Fruit fly (Drosophila melanogaster) whole organism, embryonic: ENCODE measurements around the gene AsnRS.
A peak's percentile ranks its signal among the peaks of the same experiment; 100 is the strongest.

Experiments
- Abd-B ChIP-seq: fragments of 200-800 bp; sonication (Bioruptor generic); optimal IDR thresholded peaks from 2 replicates; lab custom pipeline; 2018; ENCODE audit warnings: missing biosample characterization, mild to moderate bottlenecking, missing genetic modification characterization, moderate library complexity
- Asciz ChIP-seq: fragments of 200-800 bp; sonication (Bioruptor generic); optimal IDR thresholded peaks from 2 replicates; lab custom pipeline; 2017; ENCODE audit warnings: missing biosample characterization, mild to moderate bottlenecking, missing genetic modification characterization, missing genetic modification reagents
- Atf-2 ChIP-seq: fragments of 200-800 bp; sonication (Bioruptor generic); optimal IDR thresholded peaks from 2 replicates; lab custom pipeline; 2016; ENCODE audit warnings: missing biosample characterization, missing genetic modification characterization
- CG10321 ChIP-seq: fragments of 200-800 bp; sonication (Bioruptor generic); IDR thresholded peaks from 2 replicates; pipeline ENCODE4 v1.3.6; 2022; ENCODE audit warnings: missing biosample characterization, missing genetic modification characterization
- CG10431 ChIP-seq: fragments of 200-800 bp; sonication (Bioruptor generic); optimal IDR thresholded peaks from 3 replicates; lab custom pipeline; 2018; ENCODE audit warnings: missing biosample characterization, mild to moderate bottlenecking, missing genetic modification characterization
- CG10565 ChIP-seq: fragments of 200-800 bp; sonication (Bioruptor generic); optimal IDR thresholded peaks from 3 replicates; lab custom pipeline; 2016; ENCODE audit warnings: missing biosample characterization, mild to moderate bottlenecking, missing genetic modification characterization
- CG11093 ChIP-seq: fragments of 200-800 bp; sonication (Bioruptor generic); IDR thresholded peaks from 3 replicates; pipeline ENCODE4 v1.3.6; 2022; ENCODE audit warnings: missing biosample characterization, missing genetic modification characterization
- CG11695 ChIP-seq: fragments of 200-800 bp; sonication (Bioruptor generic); IDR thresholded peaks from 3 replicates; pipeline ENCODE4 v1.3.6; 2022; ENCODE audit warnings: missing biosample characterization, missing genetic modification characterization
- CG12236 ChIP-seq: fragments of 200-800 bp; sonication (Bioruptor generic); optimal IDR thresholded peaks from 2 replicates; lab custom pipeline; 2016; ENCODE audit warnings: missing biosample characterization, missing genetic modification characterization
- CG16863 ChIP-seq: fragments of 200-800 bp; sonication (Bioruptor generic); optimal IDR thresholded peaks from 3 replicates; lab custom pipeline; 2016; ENCODE audit warnings: missing biosample characterization, missing genetic modification characterization
- CG17328 ChIP-seq: fragments of 200-800 bp; sonication (Bioruptor generic); IDR thresholded peaks from 2 replicates; pipeline ENCODE4 v1.3.6; 2022; ENCODE audit warnings: missing biosample characterization, missing genetic modification characterization
- CG17359 ChIP-seq: fragments of 200-800 bp; sonication (Bioruptor generic); optimal IDR thresholded peaks from 3 replicates; lab custom pipeline; 2018; ENCODE audit warnings: missing biosample characterization, mild to moderate bottlenecking, missing genetic modification characterization, moderate library complexity
- CG32532 ChIP-seq: fragments of 200-800 bp; sonication (Bioruptor generic); IDR thresholded peaks from 2 replicates; pipeline ENCODE4 v1.3.6; 2022; ENCODE audit warnings: missing biosample characterization, missing genetic modification characterization
- CG3281 ChIP-seq: fragments of 200-800 bp; sonication (Bioruptor generic); optimal IDR thresholded peaks from 3 replicates; lab custom pipeline; 2017; ENCODE audit warnings: missing biosample characterization, mild to moderate bottlenecking, missing genetic modification characterization
- CG42726 ChIP-seq: fragments of 200-800 bp; sonication (Bioruptor generic); IDR thresholded peaks from 2 replicates; pipeline ENCODE4 v1.3.6; 2022; ENCODE audit warnings: missing biosample characterization, missing genetic modification characterization; ENCODE audit not compliant: partially characterized antibody
- CG6254 ChIP-seq: fragments of 200-800 bp; sonication (Bioruptor generic); optimal IDR thresholded peaks from 3 replicates; lab custom pipeline; 2017; ENCODE audit warnings: mild to moderate bottlenecking, missing biosample characterization, missing genetic modification reagents, missing genetic modification characterization
- CG7556 ChIP-seq: fragments of 200-800 bp; sonication (Bioruptor generic); optimal IDR thresholded peaks from 2 replicates; lab custom pipeline; 2017; ENCODE audit warnings: missing biosample characterization, mild to moderate bottlenecking, missing genetic modification characterization
- Dbx ChIP-seq: fragments of 200-800 bp; sonication (Bioruptor generic); IDR thresholded peaks from 3 replicates; pipeline ENCODE4 v1.3.6; 2022; ENCODE audit warnings: missing biosample characterization, missing genetic modification characterization
- Drgx ChIP-seq: fragments of 200-800 bp; sonication (Bioruptor generic); IDR thresholded peaks from 2 replicates; pipeline ENCODE4 v1.3.6; 2022; ENCODE audit warnings: missing biosample characterization, missing genetic modification characterization
- GATAe ChIP-seq: fragments of 200-800 bp; sonication (Bioruptor generic); conservative IDR thresholded peaks from 2 replicates; pipeline ENCODE4 v1.3.6; 2022; ENCODE audit warnings: missing biosample characterization, missing genetic modification characterization
- Hand ChIP-seq: fragments of 200-800 bp; sonication (Bioruptor generic); optimal IDR thresholded peaks from 2 replicates; lab custom pipeline; 2017; ENCODE audit warnings: mild to moderate bottlenecking, missing biosample characterization, missing genetic modification reagents, missing genetic modification characterization
- HmgZ ChIP-seq: fragments of 200-800 bp; sonication (Bioruptor generic); optimal IDR thresholded peaks from 2 replicates; lab custom pipeline; 2018; ENCODE audit warnings: missing biosample characterization, mild to moderate bottlenecking, missing genetic modification characterization
- MESR4 ChIP-seq: fragments of 200-800 bp; sonication (Bioruptor generic); optimal IDR thresholded peaks from 2 replicates; lab custom pipeline; 2018; ENCODE audit warnings: missing biosample characterization, mild to moderate bottlenecking, missing genetic modification characterization, moderate library complexity
- Max ChIP-seq: fragments of 200-800 bp; sonication (Bioruptor generic); optimal IDR thresholded peaks from 2 replicates; lab custom pipeline; 2016; ENCODE audit warnings: missing biosample characterization, mild to moderate bottlenecking, missing genetic modification characterization
- Oaz ChIP-seq: fragments of 200-800 bp; sonication (Bioruptor generic); IDR thresholded peaks from 2 replicates; pipeline ENCODE4 v1.3.6; 2022; ENCODE audit warnings: missing biosample characterization, missing genetic modification characterization
- Oli ChIP-seq: fragments of 200-800 bp; sonication (Bioruptor generic); optimal IDR thresholded peaks from 2 replicates; lab custom pipeline; 2018; ENCODE audit warnings: missing biosample characterization, mild to moderate bottlenecking, missing genetic modification characterization, moderate library complexity
- Optix ChIP-seq: fragments of 200-800 bp; sonication (Bioruptor generic); IDR thresholded peaks from 3 replicates; pipeline ENCODE4 v1.3.6; 2022; ENCODE audit warnings: missing biosample characterization, missing genetic modification characterization
- Rx ChIP-seq: fragments of 200-800 bp; sonication (Bioruptor generic); IDR thresholded peaks from 2 replicates; pipeline ENCODE4 v1.3.6; 2022; ENCODE audit warnings: missing biosample characterization, missing genetic modification characterization
- bbx ChIP-seq: fragments of 200-800 bp; sonication (Bioruptor generic); IDR thresholded peaks from 2 replicates; pipeline ENCODE4 v1.3.6; 2022; ENCODE audit warnings: missing biosample characterization, missing genetic modification characterization; ENCODE audit not compliant: partially characterized antibody
- dysf ChIP-seq: fragments of 200-800 bp; sonication (Bioruptor generic); IDR thresholded peaks from 3 replicates; pipeline ENCODE4 v1.3.6; 2022; ENCODE audit warnings: missing biosample characterization, missing genetic modification characterization
- en ChIP-seq: fragments of 200-800 bp; sonication (Bioruptor generic); optimal IDR thresholded peaks from 2 replicates; lab custom pipeline; 2016; ENCODE audit warnings: missing biosample characterization, missing genetic modification characterization
- kay ChIP-seq: fragments of 200-800 bp; sonication (Bioruptor generic); optimal IDR thresholded peaks from 2 replicates; lab custom pipeline; 2016; ENCODE audit warnings: missing biosample characterization, missing genetic modification characterization
- kni ChIP-seq: fragments of 200-800 bp; sonication (Bioruptor generic); optimal IDR thresholded peaks from 3 replicates; lab custom pipeline; 2017; ENCODE audit warnings: mild to moderate bottlenecking, missing biosample characterization, missing genetic modification reagents, missing genetic modification characterization
- lov ChIP-seq, 2 experiments: fragments of 200-800 bp in 1 of 2; fragments of >200 bp in 1 of 2; sonication (Bioruptor generic) in 1 of 2; IDR thresholded peaks in 1 of 2; optimal IDR thresholded peaks in 1 of 2; 2 replicates in 1 of 2; 3 replicates in 1 of 2; pipeline versions ENCODE4 v1.3.6 to Lab custom; 2017 to 2022; ENCODE audit warnings: missing biosample characterization in 1 of 2, missing genetic modification characterization in 1 of 2
- mam ChIP-seq: fragments of 200-800 bp; sonication (Bioruptor generic); optimal IDR thresholded peaks from 3 replicates; lab custom pipeline; 2016; ENCODE audit warnings: missing biosample characterization, missing genetic modification characterization
- nerfin-1 ChIP-seq: fragments of 200-800 bp; sonication (Bioruptor generic); optimal IDR thresholded peaks from 3 replicates; lab custom pipeline; 2019; ENCODE audit warnings: missing biosample characterization, mild to moderate bottlenecking, missing genetic modification characterization, moderate library complexity
- pfk ChIP-seq: fragments of 200-800 bp; sonication (Bioruptor generic); optimal IDR thresholded peaks from 2 replicates; lab custom pipeline; 2018; ENCODE audit warnings: missing biosample characterization, mild to moderate bottlenecking, missing genetic modification characterization, moderate library complexity
- pros ChIP-seq: fragments of 200-800 bp; sonication (Bioruptor generic); optimal IDR thresholded peaks from 3 replicates; lab custom pipeline; 2019; ENCODE audit warnings: missing biosample characterization, mild to moderate bottlenecking, missing genetic modification characterization, moderate library complexity
- pum ChIP-seq: fragments of 200-800 bp; sonication (Bioruptor generic); optimal IDR thresholded peaks from 2 replicates; lab custom pipeline; 2016; ENCODE audit warnings: missing biosample characterization, missing genetic modification characterization
- sens-2 ChIP-seq: fragments of 200-800 bp; sonication (Bioruptor generic); IDR thresholded peaks from 2 replicates; pipeline ENCODE4 v1.3.6; 2022; ENCODE audit warnings: missing biosample characterization, missing genetic modification characterization
- sisA ChIP-seq: fragments of 200-800 bp; sonication (Bioruptor generic); IDR thresholded peaks from 2 replicates; pipeline ENCODE4 v1.3.6; 2022; ENCODE audit warnings: missing biosample characterization, missing genetic modification characterization
- slou ChIP-seq: fragments of 200-800 bp; sonication (Bioruptor generic); optimal IDR thresholded peaks from 3 replicates; lab custom pipeline; 2016; ENCODE audit warnings: missing biosample characterization, missing genetic modification characterization
- stwl ChIP-seq: fragments of 200-800 bp; sonication (Bioruptor generic); optimal IDR thresholded peaks from 3 replicates; lab custom pipeline; 2018; ENCODE audit warnings: missing biosample characterization, mild to moderate bottlenecking, missing genetic modification characterization, moderate library complexity
- tio ChIP-seq: fragments of 200-800 bp; sonication (Bioruptor generic); optimal IDR thresholded peaks from 2 replicates; lab custom pipeline; 2017; ENCODE audit warnings: missing biosample characterization, missing genetic modification characterization, inconsistent platforms
- tll ChIP-seq, 2 experiments: fragments of 200-800 bp in 1 of 2; fragments of >200 bp in 1 of 2; sonication (Bioruptor generic) in 1 of 2; optimal IDR thresholded peaks; 2 replicates each; lab custom pipeline; 2017 to 2019; ENCODE audit warnings: missing biosample characterization in 2 of 2, missing genetic modification characterization in 2 of 2, mild to moderate bottlenecking in 1 of 2, moderate library complexity in 1 of 2
- vvl ChIP-seq: fragments of 200-800 bp; sonication (Bioruptor generic); IDR thresholded peaks from 2 replicates; pipeline ENCODE4 v1.3.6; 2022; ENCODE audit warnings: missing biosample characterization, missing genetic modification characterization

The AsnRS gene

DNA sequence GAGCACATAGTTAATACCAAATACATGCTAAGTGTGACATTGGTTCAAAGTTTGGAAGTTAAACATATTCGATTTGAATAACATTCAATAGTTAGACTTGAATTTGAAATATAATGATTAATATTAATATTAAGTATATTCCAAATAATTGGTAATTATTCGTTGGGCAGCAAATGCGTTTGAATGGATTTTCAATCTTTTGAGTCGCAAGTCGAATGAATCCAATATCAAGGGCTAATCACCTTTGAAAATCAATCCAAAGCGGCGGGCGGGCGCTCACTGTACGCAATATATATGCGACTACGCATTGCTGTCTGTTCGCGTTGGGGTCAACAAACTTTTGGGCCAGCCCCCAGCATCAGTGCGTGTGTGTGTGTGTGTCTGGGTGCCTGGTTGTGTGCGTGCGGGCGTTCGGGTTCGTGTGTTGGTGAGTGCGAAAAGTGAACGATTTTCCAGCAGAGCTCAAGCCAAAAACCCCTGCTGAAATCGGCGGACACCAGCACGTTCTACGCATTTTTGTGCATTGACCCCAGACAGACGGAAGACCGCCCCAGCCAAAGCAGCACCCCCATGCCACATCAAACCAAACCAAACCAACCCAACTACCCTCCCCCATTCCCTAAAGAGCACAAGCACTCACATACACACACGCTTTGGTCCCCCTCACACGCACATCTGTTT is 6.7 kb upstream of the AsnRS start (continued):
- TF ChIP-seq slou: no peak
- TF ChIP-seq Oli (tag; lab: Kevin White, UChicago): peak; percentile 30
- TF ChIP-seq Atf-2 (GFP tag; lab: Kevin White, UChicago): no peak
- TF ChIP-seq Dbx (GFP tag; lab: Robert Waterston, UW): peak; percentile 60; the same call in 1 of the 3 replicates
- TF ChIP-seq dysf (GFP tag; lab: Robert Waterston, UW): no peak
- no peak for TF ChIP-seq tio (GFP tag; lab: Kevin White, UChicago)
- no peak for TF ChIP-seq CG16863 (GFP tag; lab: Kevin White, UChicago)
- peak; percentile 33 for TF ChIP-seq Hand
- TF ChIP-seq CG3281 (GFP tag; lab: Kevin White, UChicago): peak; percentile 29
- no peak for TF ChIP-seq CG10431
- TF ChIP-seq Optix (GFP tag; lab: Robert Waterston, UW): 0 out of 3 replicates have a peak, but pooled peaks have one; percentile 21
- peak; percentile 24 for TF ChIP-seq CG17359 (tag; lab: Kevin White, UChicago)
- TF ChIP-seq pros (GFP tag; lab: Kevin White, UChicago): peak; percentile 84
- peak; percentile 13 for TF ChIP-seq kni (GFP tag; lab: Kevin White, UChicago)
- no peak for TF ChIP-seq HmgZ (tag; lab: Kevin White, UChicago)
- peak; percentile 51; the same call in 1 of the 2 replicates for TF ChIP-seq bbx (GFP tag; lab: Robert Waterston, UW)
- no peak for TF ChIP-seq MESR4 (GFP tag; lab: Kevin White, UChicago)
- TF ChIP-seq sisA (GFP tag; lab: Robert Waterston, UW): no peak

- TF ChIP-seq pros (GFP tag; lab: Kevin White, UChicago): peak; percentile 98
- TF ChIP-seq kay (GFP tag; lab: Kevin White, UChicago): no peak
- peak; percentile 26; the same call in 1 of the 2 replicates for TF ChIP-seq vvl (GFP tag; lab: Robert Waterston, UW)
- no peak for TF ChIP-seq CG7556 (GFP tag; lab: Kevin White, UChicago)
- no peak for TF ChIP-seq tll (GFP tag; optimal IDR thresholded peaks at IDR 0.05; lab: Kevin White, UChicago)
- no peak for TF ChIP-seq CG42726 (GFP tag; lab: Robert Waterston, UW)
- no peak for TF ChIP-seq CG12236 (GFP tag; lab: Kevin White, UChicago)
- TF ChIP-seq CG10321: no peak
- no peak for TF ChIP-seq Asciz (GFP tag; lab: Kevin White, UChicago)
- TF ChIP-seq CG32532 (GFP tag; lab: Robert Waterston, UW): no peak
- TF ChIP-seq en (GFP tag; lab: Kevin White, UChicago): no peak
- no peak for TF ChIP-seq CG11093 (GFP tag; lab: Robert Waterston, UW)
- no peak for TF ChIP-seq Drgx (GFP tag; lab: Robert Waterston, UW)
- TF ChIP-seq Rx (GFP tag; lab: Robert Waterston, UW): 0 out of 2 replicates have a peak, but pooled peaks have one; percentile 23
- no peak for TF ChIP-seq pum
- no peak for TF ChIP-seq CG17328 (GFP tag; lab: Robert Waterston, UW)
- TF ChIP-seq lov (optimal IDR thresholded peaks at IDR 0.05; lab: Kevin White, UChicago): no peak
- no peak for TF ChIP-seq lov (GFP tag; IDR thresholded peaks at IDR 0.05; lab: Robert Waterston, UW)
- TF ChIP-seq stwl: no peak
- 0 out of 3 replicates have a peak, but pooled peaks have one; percentile 11 for TF ChIP-seq CG11695 (GFP tag; lab: Robert Waterston, UW)
- no peak for TF ChIP-seq CG6254 (GFP tag; lab: Kevin White, UChicago)
- no peak for TF ChIP-seq sens-2 (GFP tag; lab: Robert Waterston, UW)
- TF ChIP-seq nerfin-1 (tag; lab: Kevin White, UChicago): peak; percentile 16
- no peak for TF ChIP-seq mam (GFP tag; lab: Kevin White, UChicago)
- TF ChIP-seq CG10565 (GFP tag; lab: Kevin White, UChicago): no peak
- no peak for TF ChIP-seq Oaz (GFP tag; lab: Robert Waterston, UW)
- no peak for TF ChIP-seq Max (GFP tag; lab: Kevin White, UChicago)
- peak; percentile 91 for TF ChIP-seq pfk
- TF ChIP-seq Abd-B: no peak
- no peak for TF ChIP-seq GATAe
Measured at dm6 chr2L:19137494-19138360, 6.0 kb upstream of the AsnRS start.
